Fruit fly (Drosophila melanogaster) whole organism, embryonic: Measurements from ENCODE around the gene Duox.

ENCODE experiments used
- BtbVII ChIP-seq: fragments of 200-800 bp; sonication (Bioruptor generic); optimal IDR thresholded peaks from 3 replicates; lab custom pipeline; 2017; ENCODE audit warnings: missing biosample characterization, mild to moderate bottlenecking, missing genetic modification characterization
- CG1024 ChIP-seq: fragments of 200-800 bp; sonication (Bioruptor generic); IDR thresholded peaks from 2 replicates; pipeline ENCODE4 v1.3.6; 2022; ENCODE audit warnings: missing biosample characterization, missing genetic modification characterization
- CG10654 ChIP-seq: fragments of 200-800 bp; sonication (Bioruptor generic); optimal IDR thresholded peaks from 2 replicates; lab custom pipeline; 2016; ENCODE audit warnings: missing biosample characterization, missing genetic modification characterization
- CG11247 ChIP-seq: fragments of 200-800 bp; sonication (Bioruptor generic); IDR thresholded peaks from 2 replicates; pipeline ENCODE4 v1.3.6; 2022; ENCODE audit warnings: missing biosample characterization, missing genetic modification characterization
- CG11398 ChIP-seq: fragments of 200-800 bp; sonication (Bioruptor generic); optimal IDR thresholded peaks from 2 replicates; lab custom pipeline; 2016; ENCODE audit warnings: missing biosample characterization, missing genetic modification characterization
- CG1233 ChIP-seq: fragments of 200-800 bp; sonication (Bioruptor generic); optimal IDR thresholded peaks from 4 replicates; lab custom pipeline; 2018; ENCODE audit warnings: missing biosample characterization, mild to moderate bottlenecking, missing genetic modification characterization
- CG13287 ChIP-seq: fragments of 200-800 bp; sonication (Bioruptor generic); IDR thresholded peaks from 2 replicates; pipeline ENCODE4 v1.3.6; 2022; ENCODE audit warnings: missing biosample characterization, missing genetic modification characterization; ENCODE audit not compliant: partially characterized antibody
- CG13775 ChIP-seq: fragments of 200-800 bp; sonication (Bioruptor generic); optimal IDR thresholded peaks from 3 replicates; lab custom pipeline; 2017; ENCODE audit warnings: missing biosample characterization, mild to moderate bottlenecking, missing genetic modification characterization
- CG15479 ChIP-seq: fragments of 200-800 bp; sonication (Bioruptor generic); optimal IDR thresholded peaks from 3 replicates; lab custom pipeline; 2019; ENCODE audit warnings: missing biosample characterization, mild to moderate bottlenecking, missing genetic modification characterization, moderate library complexity
- CG16813 ChIP-seq: fragments of 200-800 bp; sonication (Bioruptor generic); IDR thresholded peaks from 3 replicates; pipeline ENCODE4 v1.3.6; 2022; ENCODE audit warnings: missing biosample characterization, missing genetic modification characterization; ENCODE audit not compliant: partially characterized antibody
- CG17186 ChIP-seq: fragments of 200-800 bp; sonication (Bioruptor generic); optimal IDR thresholded peaks from 3 replicates; lab custom pipeline; 2017; ENCODE audit warnings: missing biosample characterization, missing genetic modification reagents, missing genetic modification characterization
- CG18599 ChIP-seq: fragments of 200-800 bp; sonication (Bioruptor generic); optimal IDR thresholded peaks from 3 replicates; lab custom pipeline; 2017; ENCODE audit warnings: missing biosample characterization, missing genetic modification characterization, mild to moderate bottlenecking, moderate library complexity, missing genetic modification reagents
- CG3726 ChIP-seq: fragments of 200-800 bp; sonication (Bioruptor generic); IDR thresholded peaks from 3 replicates; pipeline ENCODE4, ENCODE4 v1.3.6; 2022; ENCODE audit warnings: missing biosample characterization, missing genetic modification characterization
- CG9437 ChIP-seq: fragments of 200-800 bp; sonication (Bioruptor generic); optimal IDR thresholded peaks from 2 replicates; lab custom pipeline; 2018; ENCODE audit warnings: missing biosample characterization, mild to moderate bottlenecking, missing genetic modification characterization
- CHES-1-like ChIP-seq: fragments of 200-800 bp; sonication (Bioruptor generic); optimal IDR thresholded peaks from 2 replicates; lab custom pipeline; 2016; ENCODE audit warnings: missing biosample characterization, missing genetic modification characterization
- CrebB ChIP-seq: fragments of 200-800 bp; sonication (Bioruptor generic); optimal IDR thresholded peaks from 3 replicates; lab custom pipeline; 2018; ENCODE audit warnings: missing biosample characterization, mild to moderate bottlenecking, missing genetic modification characterization
- D19A ChIP-seq: fragments of 200-800 bp; optimal IDR thresholded peaks from 3 replicates; lab custom pipeline; 2019; ENCODE audit warnings: missing biosample characterization, mild to moderate bottlenecking, missing genetic modification characterization, moderate library complexity
- Dref ChIP-seq: fragments of 200-800 bp; sonication (Bioruptor generic); IDR thresholded peaks from 2 replicates; pipeline ENCODE4 v1.3.6; 2022; ENCODE audit warnings: missing biosample characterization, missing genetic modification characterization
- Gug ChIP-seq: fragments of 200-800 bp; sonication (Bioruptor generic); IDR thresholded peaks from 4 replicates; pipeline ENCODE4 v1.3.6; 2022; ENCODE audit warnings: missing biosample characterization, missing genetic modification characterization
- Hr51 ChIP-seq, 2 experiments: fragments of 200-800 bp; sonication (Bioruptor generic); optimal IDR thresholded peaks; 2 replicates in 1 of 2; 3 replicates in 1 of 2; lab custom pipeline; 2016 to 2018; ENCODE audit warnings: missing biosample characterization in 2 of 2, missing genetic modification characterization in 2 of 2, mild to moderate bottlenecking in 1 of 2, moderate library complexity in 1 of 2
- Lim3 ChIP-seq: fragments of 200-800 bp; sonication (Bioruptor generic); IDR thresholded peaks from 2 replicates; pipeline ENCODE4 v1.3.6; 2022; ENCODE audit warnings: missing biosample characterization, missing genetic modification characterization
- NFAT ChIP-seq: fragments of 200-800 bp; sonication (Bioruptor generic); IDR thresholded peaks from 2 replicates; pipeline ENCODE4 v1.3.6; 2022; ENCODE audit warnings: missing biosample characterization, missing genetic modification characterization
- Nf-YB ChIP-seq: fragments of 200-800 bp; sonication (Bioruptor generic); optimal IDR thresholded peaks from 3 replicates; lab custom pipeline; 2019; ENCODE audit warnings: missing biosample characterization, mild to moderate bottlenecking, missing genetic modification characterization, moderate library complexity
- Opbp ChIP-seq: fragments of 200-800 bp; sonication (Bioruptor generic); IDR thresholded peaks from 3 replicates; pipeline ENCODE4 v1.3.6; 2022; ENCODE audit warnings: missing biosample characterization, missing genetic modification characterization; ENCODE audit not compliant: partially characterized antibody
- Ravus ChIP-seq: fragments of 200-800 bp; sonication (Bioruptor generic); IDR thresholded peaks from 2 replicates; pipeline ENCODE4 v1.3.6; 2022; ENCODE audit warnings: missing biosample characterization, missing genetic modification characterization
- Scr ChIP-seq: fragments of 200-800 bp; sonication (Bioruptor generic); IDR thresholded peaks from 2 replicates; pipeline ENCODE4 v1.3.6; 2022; ENCODE audit warnings: missing biosample characterization, missing genetic modification characterization; ENCODE audit not compliant: partially characterized antibody
- Spps ChIP-seq: fragments of 200-800 bp; sonication (Bioruptor generic); optimal IDR thresholded peaks from 2 replicates; lab custom pipeline; 2018; ENCODE audit warnings: missing biosample characterization, mild to moderate bottlenecking, missing genetic modification characterization
- Xrp1 ChIP-seq: fragments of 200-800 bp; sonication (Bioruptor generic); IDR thresholded peaks from 2 replicates; pipeline ENCODE4 v1.3.6; 2022; ENCODE audit warnings: missing biosample characterization, missing genetic modification characterization
- ara ChIP-seq: fragments of 200-800 bp; sonication (Bioruptor generic); IDR thresholded peaks from 2 replicates; pipeline ENCODE4 v1.3.6; 2022; ENCODE audit warnings: missing biosample characterization, missing genetic modification characterization
- caup ChIP-seq: fragments of 200-800 bp; sonication (Bioruptor generic); optimal IDR thresholded peaks from 3 replicates; lab custom pipeline; 2017; ENCODE audit warnings: missing biosample characterization, mild to moderate bottlenecking, missing genetic modification characterization, moderate library complexity; ENCODE audit not compliant: severe bottlenecking
- chif ChIP-seq, 2 experiments: fragments of 200-800 bp; sonication (Bioruptor generic); optimal IDR thresholded peaks; 3 replicates each; lab custom pipeline; 2016; ENCODE audit warnings: missing biosample characterization in 2 of 2, missing genetic modification characterization in 2 of 2
- ci ChIP-seq: fragments of 200-800 bp; sonication (Bioruptor generic); IDR thresholded peaks from 3 replicates; pipeline ENCODE4 v1.3.6; 2022; ENCODE audit warnings: missing biosample characterization, missing genetic modification characterization
- dati ChIP-seq: fragments of 200-800 bp; sonication (Bioruptor generic); IDR thresholded peaks from 2 replicates; pipeline ENCODE4 v1.3.6; 2022; ENCODE audit warnings: missing biosample characterization, missing genetic modification characterization
- emc ChIP-seq: fragments of 200-800 bp; sonication (Bioruptor generic); optimal IDR thresholded peaks from 2 replicates; lab custom pipeline; 2016; ENCODE audit warnings: missing biosample characterization, missing genetic modification characterization
- en ChIP-seq: fragments of 200-800 bp; sonication (Bioruptor generic); optimal IDR thresholded peaks from 2 replicates; lab custom pipeline; 2016; ENCODE audit warnings: missing biosample characterization, missing genetic modification characterization
- fru ChIP-seq: fragments of >200 bp; optimal IDR thresholded peaks from 2 replicates; lab custom pipeline; 2017
- fu2 ChIP-seq: fragments of 200-800 bp; sonication (Bioruptor generic); optimal IDR thresholded peaks from 2 replicates; lab custom pipeline; 2016; ENCODE audit warnings: missing biosample characterization, missing genetic modification characterization
- gem ChIP-seq: fragments of 200-800 bp; sonication (Bioruptor generic); optimal IDR thresholded peaks from 2 replicates; lab custom pipeline; 2019; ENCODE audit warnings: missing biosample characterization, mild to moderate bottlenecking, missing genetic modification characterization, moderate library complexity
- grn ChIP-seq: fragments of 200-800 bp; sonication (Bioruptor generic); optimal IDR thresholded peaks from 3 replicates; lab custom pipeline; 2017; ENCODE audit warnings: missing biosample characterization, missing genetic modification characterization
- gsb-n ChIP-seq: fragments of 200-800 bp; sonication (Bioruptor generic); optimal IDR thresholded peaks from 3 replicates; lab custom pipeline; 2018; ENCODE audit warnings: missing biosample characterization, mild to moderate bottlenecking, missing genetic modification characterization
- h ChIP-seq: fragments of >200 bp; optimal IDR thresholded peaks from 2 replicates; lab custom pipeline; 2017
- ken ChIP-seq: fragments of 200-800 bp; sonication (Bioruptor generic); IDR thresholded peaks from 3 replicates; pipeline ENCODE4 v1.3.6; 2022; ENCODE audit warnings: missing biosample characterization, missing genetic modification characterization
- lilli ChIP-seq: fragments of 200-800 bp; sonication (Bioruptor generic); optimal IDR thresholded peaks from 3 replicates; lab custom pipeline; 2016; ENCODE audit warnings: missing biosample characterization, missing genetic modification characterization
- nerfin-2 ChIP-seq: fragments of 200-800 bp; sonication (Bioruptor generic); IDR thresholded peaks from 2 replicates; pipeline ENCODE4 v1.3.6; 2022; ENCODE audit warnings: missing biosample characterization, missing genetic modification characterization; ENCODE audit not compliant: partially characterized antibody
- pfk ChIP-seq: fragments of 200-800 bp; sonication (Bioruptor generic); optimal IDR thresholded peaks from 2 replicates; lab custom pipeline; 2018; ENCODE audit warnings: missing biosample characterization, mild to moderate bottlenecking, missing genetic modification characterization, moderate library complexity
- scrt ChIP-seq: fragments of 200-800 bp; sonication (Bioruptor generic); optimal IDR thresholded peaks from 2 replicates; lab custom pipeline; 2018; ENCODE audit warnings: missing biosample characterization, mild to moderate bottlenecking, missing genetic modification characterization, moderate library complexity
- sima ChIP-seq: fragments of 200-800 bp; sonication (Bioruptor generic); optimal IDR thresholded peaks from 2 replicates; lab custom pipeline; 2016; ENCODE audit warnings: missing biosample characterization, missing genetic modification characterization
- toy ChIP-seq: fragments of 200-800 bp; sonication (Bioruptor generic); IDR thresholded peaks from 2 replicates; pipeline ENCODE4 v1.3.6; 2022; ENCODE audit warnings: missing biosample characterization, missing genetic modification characterization
- trh ChIP-seq: fragments of 200-800 bp; sonication (Bioruptor generic); optimal IDR thresholded peaks from 2 replicates; lab custom pipeline; 2016; ENCODE audit warnings: missing biosample characterization, missing genetic modification characterization
- unc-4 ChIP-seq: fragments of 200-800 bp; sonication (Bioruptor generic); IDR thresholded peaks from 2 replicates; pipeline ENCODE4 v1.3.6; 2022; ENCODE audit warnings: missing biosample characterization, missing genetic modification characterization; ENCODE audit not compliant: partially characterized antibody
- unpg ChIP-seq: fragments of 200-800 bp; sonication (Bioruptor generic); optimal IDR thresholded peaks from 3 replicates; lab custom pipeline; 2018; ENCODE audit warnings: missing biosample characterization, mild to moderate bottlenecking, missing genetic modification characterization, moderate library complexity

The Duox gene

dm6 chr2L:2767627-2768026 lies 62.4 kb downstream of the Duox start, which contains the start of the genes Taf10b and Taf10 (continued):
- TF ChIP-seq CG10654 (GFP tag; lab: Kevin White, UChicago) (no peak), CG13775 (no peak), Ravus (GFP tag; lab: Robert Waterston, UW) (no peak), dati (GFP tag; lab: Robert Waterston, UW) (0 out of 2 replicates have a peak, but pooled peaks have one; percentile 11), nerfin-2 (GFP tag; lab: Robert Waterston, UW) (peak; percentile 93), CG1233 (GFP tag; lab: Kevin White, UChicago) (no peak), CG17186 (GFP tag; lab: Kevin White, UChicago) (peak; percentile 34), CrebB (tag; lab: Kevin White, UChicago) (peak; percentile 37), CG11398 (no peak), CHES-1-like (peak; percentile 36), CG1024 (no peak), Scr (GFP tag; lab: Robert Waterston, UW) (peak; percentile 81), CG9437 (GFP tag; lab: Kevin White, UChicago) (peak; percentile 71), CG16813 (GFP tag; lab: Robert Waterston, UW) (peak; percentile 73), ci (GFP tag; lab: Robert Waterston, UW) (no peak), D19A (tag; lab: Kevin White, UChicago) (peak; percentile 47), Spps (tag; lab: Kevin White, UChicago) (no peak), grn (GFP tag; lab: Kevin White, UChicago) (no peak), Dref (GFP tag; lab: Robert Waterston, UW) (peak; percentile 97), emc (no peak), chif (GFP tag; optimal IDR thresholded peaks at IDR 0.05; lab: Kevin White, UChicago) (no peak), en (no peak), CG15479 (GFP tag; lab: Kevin White, UChicago) (no peak), gem (tag; lab: Kevin White, UChicago) (no peak), fru (no peak), scrt (GFP tag; lab: Kevin White, UChicago) (no peak), toy (GFP tag; lab: Robert Waterston, UW) (no peak), unc-4 (peak; percentile 87), Gug (GFP tag; lab: Robert Waterston, UW) (no peak), ken (no peak), NFAT (no peak), BtbVII (peak; percentile 1), pfk (GFP tag; lab: Kevin White, UChicago) (no peak), Nf-YB (GFP tag; lab: Kevin White, UChicago) (no peak), CG3726 (GFP tag; lab: Robert Waterston, UW) (no peak), CG11247 (GFP tag; lab: Robert Waterston, UW) (no peak), CG13287 (peak; percentile 91), h (lab: Kevin White, UChicago) (no peak), CG18599 (no peak), Hr51 (GFP tag; optimal IDR thresholded peaks at IDR 0.05; lab: Kevin White, UChicago) (peak in 1 of 2 experiments; percentile 0), caup (GFP tag; lab: Kevin White, UChicago) (no peak), gsb-n (tag; lab: Kevin White, UChicago) (no peak), sima (GFP tag; lab: Kevin White, UChicago) (no peak), Opbp (GFP tag; lab: Robert Waterston, UW) (peak; percentile 90), ara (GFP tag; lab: Robert Waterston, UW) (no peak), lilli (peak; percentile 16), Lim3 (GFP tag; lab: Robert Waterston, UW) (no peak), trh (GFP tag; lab: Kevin White, UChicago) (no peak), unpg (GFP tag; lab: Kevin White, UChicago) (no peak), fu2 (GFP tag; lab: Kevin White, UChicago) (no peak), Xrp1 (GFP tag; lab: Robert Waterston, UW) (no peak)
